Worm (Caenorhabditis elegans): ENCODE data around the gene snf-7.

ce11 chrIII:13013912-13014311 is 8.7 kb downstream of the snf-7 start:
- TF ChIP-seq F13C5.2 (tag; optimal IDR thresholded peaks at IDR 0.05), result no peak
- TF ChIP-seq ama-1 (optimal IDR thresholded peaks at IDR 0.05), result no peak
- TF ChIP-seq tra-4 (tag; optimal IDR thresholded peaks at IDR 0.05), result no peak
